Fruit fly (Drosophila melanogaster): ENCODE data around the gene CG31267.

CG31267 gene

dm6 chr3R:17117607-17118327 lies 16.2 kb upstream of the CG31267 start:
- peak; percentile 36; the same call in 1 of the 3 replicates for TF ChIP-seq CG4496 (GFP tag; IDR thresholded peaks at IDR 0.05)
- peak; percentile 56 for TF ChIP-seq CG9948 (tag; optimal IDR thresholded peaks at IDR 0.05)
- TF ChIP-seq gl (tag; optimal IDR thresholded peaks at IDR 0.05) = no peak
- TF ChIP-seq D1 (tag; optimal IDR thresholded peaks at IDR 0.05) = no peak
- peak; percentile 80 for TF ChIP-seq EcR (GFP tag; optimal IDR thresholded peaks at IDR 0.05)
- peak; percentile 63 for TF ChIP-seq CG8159 (tag; optimal IDR thresholded peaks at IDR 0.05)
- TF ChIP-seq Pif1A (GFP tag; optimal IDR thresholded peaks at IDR 0.05) = peak; percentile 12
- peak; percentile 37 for TF ChIP-seq CG8301 (tag; optimal IDR thresholded peaks at IDR 0.05)
- peak; percentile 32 for TF ChIP-seq Pif1B (GFP tag; optimal IDR thresholded peaks at IDR 0.05)
- no peak for TF ChIP-seq rn (GFP tag; IDR thresholded peaks at IDR 0.05)
- peak; percentile 69 for TF ChIP-seq CG15710 (tag; optimal IDR thresholded peaks at IDR 0.05)
- 0 out of 3 replicates have a peak, but pooled peaks have one; percentile 47 for TF ChIP-seq fd96Ca (GFP tag; IDR thresholded peaks at IDR 0.05)
- TF ChIP-seq CG34367 (tag; optimal IDR thresholded peaks at IDR 0.05) = peak; percentile 52
- TF ChIP-seq Ets98B (GFP tag; IDR thresholded peaks at IDR 0.05) = no peak
- peak; percentile 7 for TF ChIP-seq CG17806 (tag; optimal IDR thresholded peaks at IDR 0.05)
- peak; percentile 6 for TF ChIP-seq CG13204 (GFP tag; optimal IDR thresholded peaks at IDR 0.05)
- peak; percentile 60 for TF ChIP-seq CG14655 (GFP tag; optimal IDR thresholded peaks at IDR 0.05)
- peak; percentile 66 for TF ChIP-seq Snoo (tag; optimal IDR thresholded peaks at IDR 0.05)

dm6 chr3R:17118917-17119378 lies 15.0 kb upstream of the CG31267 start:
- TF ChIP-seq rn (GFP tag; IDR thresholded peaks at IDR 0.05) = no peak
- peak; percentile 16 for TF ChIP-seq EcR (GFP tag; optimal IDR thresholded peaks at IDR 0.05)
- TF ChIP-seq CG14655 (GFP tag; optimal IDR thresholded peaks at IDR 0.05) = no peak
- no peak for TF ChIP-seq gl (tag; optimal IDR thresholded peaks at IDR 0.05)
- peak; percentile 63 for TF ChIP-seq CG12605 (GFP tag; IDR thresholded peaks at IDR 0.05)
- no peak for TF ChIP-seq Snoo (tag; optimal IDR thresholded peaks at IDR 0.05)
- no peak for TF ChIP-seq CG13204 (GFP tag; optimal IDR thresholded peaks at IDR 0.05)
- peak; percentile 43 for TF ChIP-seq Pif1A (GFP tag; optimal IDR thresholded peaks at IDR 0.05)
- peak; percentile 47; the same call in 1 of the 3 replicates for TF ChIP-seq CG4496 (GFP tag; IDR thresholded peaks at IDR 0.05)
- TF ChIP-seq CG10348 (GFP tag; IDR thresholded peaks at IDR 0.05) = no peak
- TF ChIP-seq Pif1B (GFP tag; optimal IDR thresholded peaks at IDR 0.05) = peak; percentile 20

- TF ChIP-seq gl (tag; optimal IDR thresholded peaks at IDR 0.05) (no peak), CG32121 (GFP tag; IDR thresholded peaks at IDR 0.05) (no peak), rn (GFP tag; IDR thresholded peaks at IDR 0.05) (no peak), CG9948 (tag; optimal IDR thresholded peaks at IDR 0.05) (no peak), CG17806 (tag; optimal IDR thresholded peaks at IDR 0.05) (no peak), CG12605 (GFP tag; IDR thresholded peaks at IDR 0.05) (no peak), EcR (GFP tag; optimal IDR thresholded peaks at IDR 0.05) (no peak), CG15710 (tag; optimal IDR thresholded peaks at IDR 0.05) (no peak), Pif1B (GFP tag; optimal IDR thresholded peaks at IDR 0.05) (no peak), CG8301 (tag; optimal IDR thresholded peaks at IDR 0.05) (no peak), CG10348 (GFP tag; IDR thresholded peaks at IDR 0.05) (no peak), CG34367 (tag; optimal IDR thresholded peaks at IDR 0.05) (no peak), CG13204 (GFP tag; optimal IDR thresholded peaks at IDR 0.05) (no peak), D1 (tag; optimal IDR thresholded peaks at IDR 0.05) (no peak), Snoo (tag; optimal IDR thresholded peaks at IDR 0.05) (no peak), Ets98B (GFP tag; IDR thresholded peaks at IDR 0.05) (no peak), CG4496 (GFP tag; IDR thresholded peaks at IDR 0.05) (no peak), Pif1A (GFP tag; optimal IDR thresholded peaks at IDR 0.05) (no peak), fd96Ca (GFP tag; IDR thresholded peaks at IDR 0.05) (no peak)
Observed at dm6 chr3R:17120165-17120564, 13.8 kb upstream of the CG31267 start, which contains the start of gene CG34278. CG34278 (plus strand) TSS chr3R:17120465.

- TF ChIP-seq CG8159 (tag; optimal IDR thresholded peaks at IDR 0.05) = no peak
- TF ChIP-seq CG13204 (GFP tag; optimal IDR thresholded peaks at IDR 0.05) = no peak
Observed at dm6 chr3R:17121277-17121676, 12.7 kb upstream of the CG31267 start, which contains the start of gene CG42779. CG42779 (plus strand) TSS chr3R:17121577.

dm6 chr3R:17122796-17123504 lies 11.0 kb upstream of the CG31267 start:
- TF ChIP-seq Pif1A (GFP tag; optimal IDR thresholded peaks at IDR 0.05) (no peak), CG14655 (GFP tag; optimal IDR thresholded peaks at IDR 0.05) (peak; percentile 36), fd96Ca (GFP tag; IDR thresholded peaks at IDR 0.05) (0 out of 3 replicates have a peak, but pooled peaks have one; percentile 7)

dm6 chr3R:17124177-17124576 lies 9.8 kb upstream of the CG31267 start, which contains the start of gene CG45079:
CG45079 (plus strand) TSS chr3R:17124477.
- TF ChIP-seq Ets98B (GFP tag; IDR thresholded peaks at IDR 0.05) (no peak), CG32121 (GFP tag; IDR thresholded peaks at IDR 0.05) (no peak), EcR (GFP tag; optimal IDR thresholded peaks at IDR 0.05) (no peak), CG8159 (tag; optimal IDR thresholded peaks at IDR 0.05) (no peak), CG15710 (tag; optimal IDR thresholded peaks at IDR 0.05) (no peak), CG8301 (tag; optimal IDR thresholded peaks at IDR 0.05) (no peak), CG14655 (GFP tag; optimal IDR thresholded peaks at IDR 0.05) (no peak), gl (tag; optimal IDR thresholded peaks at IDR 0.05) (no peak)
